Worm (Caenorhabditis elegans) whole organism, late embryonic: Measurements from ENCODE around the gene ztf-13.

Experiments
- C38D4.7 ChIP-seq: fragments of 200-800 bp; sonication (Bioruptor generic); optimal IDR thresholded peaks from 2 replicates; lab custom pipeline; 2018; ENCODE audit warnings: mild to moderate bottlenecking, missing genetic modification characterization, moderate library complexity, missing compliant biosample characterization
- K02D7.2 ChIP-seq: sonication (generic microtip); optimal IDR thresholded peaks from 2 replicates; lab custom pipeline; 2017; ENCODE audit warnings: mild to moderate bottlenecking, missing genetic modification characterization, missing compliant biosample characterization
- ama-1 ChIP-seq: fragments of 150-350 bp; optimal IDR thresholded peaks from 2 replicates; lab custom pipeline; 2014
- ceh-22 ChIP-seq: sonication (generic microtip); optimal IDR thresholded peaks from 2 replicates; lab custom pipeline; 2017; ENCODE audit warnings: missing biosample characterization, missing genetic modification characterization
- ceh-30 ChIP-seq: fragments of 150-350 bp; optimal IDR thresholded peaks from 2 replicates; lab custom pipeline; 2014; ENCODE audit warnings: missing biosample characterization, missing genetic modification characterization
- ceh-34 ChIP-seq: sonication (generic microtip); optimal IDR thresholded peaks from 2 replicates; lab custom pipeline; 2016; ENCODE audit warnings: mild to moderate bottlenecking, missing genetic modification characterization, missing compliant biosample characterization
- ets-4 ChIP-seq: sonication (generic microtip); optimal IDR thresholded peaks from 2 replicates; lab custom pipeline; 2016; ENCODE audit warnings: missing genetic modification characterization, missing compliant biosample characterization
- fax-1 ChIP-seq: sonication (generic microtip); optimal IDR thresholded peaks from 2 replicates; lab custom pipeline; 2016; ENCODE audit warnings: missing genotype, missing genetic modification characterization, missing compliant biosample characterization
- fkh-10 ChIP-seq: fragments of 150-350 bp; optimal IDR thresholded peaks from 2 replicates; lab custom pipeline; 2014; ENCODE audit warnings: missing biosample characterization, missing genetic modification reagents, missing genetic modification characterization
- lin-11 ChIP-seq: fragments of 200-800 bp; sonication (Bioruptor generic); optimal IDR thresholded peaks from 2 replicates; lab custom pipeline; 2018; ENCODE audit warnings: mild to moderate bottlenecking, missing genetic modification characterization, missing compliant biosample characterization
- nhr-232 ChIP-seq: sonication (generic microtip); optimal IDR thresholded peaks from 2 replicates; lab custom pipeline; 2016; ENCODE audit warnings: missing genetic modification characterization, missing compliant biosample characterization
- pqm-1 ChIP-seq: sonication (generic microtip); optimal IDR thresholded peaks from 2 replicates; lab custom pipeline; 2016; ENCODE audit warnings: missing genetic modification characterization, missing compliant biosample characterization
- zip-5 ChIP-seq: sonication (generic microtip); optimal IDR thresholded peaks from 2 replicates; lab custom pipeline; 2016; ENCODE audit warnings: missing genetic modification characterization, missing compliant biosample characterization

- TF ChIP-seq ceh-22 (tag; lab: Kevin White, UChicago) (no peak), ceh-30 (tag; lab: Kevin White, UChicago) (no peak), K02D7.2 (tag; lab: Kevin White, UChicago) (no peak), lin-11 (tag; lab: Kevin White, UChicago) (no peak), C38D4.7 (GFP tag; lab: Kevin White, UChicago) (no peak), ceh-34 (tag; lab: Kevin White, UChicago) (no peak), ama-1 (lab: Kevin White, UChicago) (no peak), ets-4 (tag; lab: Kevin White, UChicago) (no peak), fax-1 (tag; lab: Kevin White, UChicago) (no peak), zip-5 (tag; lab: Kevin White, UChicago) (no peak), nhr-232 (tag; lab: Kevin White, UChicago) (no peak), pqm-1 (tag; lab: Kevin White, UChicago) (no peak), fkh-10 (GFP tag; lab: Kevin White, UChicago) (no peak)
Observed at ce11 chrX:3115134-3116032, 13.4 kb upstream of the ztf-13 start.
